Worm (Caenorhabditis elegans) whole organism, late embryonic: Measurements from ENCODE around the gene H34I24.1.
A peak's percentile ranks its signal among the peaks of the same experiment; 100 is the strongest.

Experiments used
- K09A11.1 ChIP-seq: sonication (generic microtip); optimal IDR thresholded peaks from 2 replicates; lab custom pipeline; 2017; ENCODE audit warnings: antibody characterized with exemption, mild to moderate bottlenecking, missing genetic modification characterization, missing compliant biosample characterization; ENCODE audit not compliant: insufficient read depth
- ceh-2 ChIP-seq: sonication (generic microtip); optimal IDR thresholded peaks from 2 replicates; lab custom pipeline; 2016; ENCODE audit warnings: missing genotype, missing genetic modification characterization, missing compliant biosample characterization
- ceh-22 ChIP-seq: sonication (generic microtip); optimal IDR thresholded peaks from 2 replicates; lab custom pipeline; 2017; ENCODE audit warnings: missing biosample characterization, missing genetic modification characterization
- ceh-24 ChIP-seq: sonication (generic microtip); optimal IDR thresholded peaks from 2 replicates; lab custom pipeline; 2016; ENCODE audit warnings: mild to moderate bottlenecking, missing genetic modification characterization, missing compliant biosample characterization
- ceh-31 ChIP-seq: sonication (generic microtip); optimal IDR thresholded peaks from 2 replicates; lab custom pipeline; 2016; ENCODE audit warnings: missing genetic modification characterization, missing compliant biosample characterization
- ceh-45 ChIP-seq: fragments of 200-800 bp; sonication (Bioruptor generic); IDR thresholded peaks from 2 replicates; pipeline ENCODE4 v1.3.6; 2022; ENCODE audit warnings: missing genetic modification reagents, missing genetic modification characterization, missing compliant biosample characterization
- ceh-48 ChIP-seq: sonication (generic microtip); optimal IDR thresholded peaks from 2 replicates; lab custom pipeline; 2016; ENCODE audit warnings: missing genetic modification characterization, inconsistent platforms, missing compliant biosample characterization
- ceh-6 ChIP-seq: fragments of 200-800 bp; sonication (Bioruptor generic); optimal IDR thresholded peaks from 2 replicates; lab custom pipeline; 2018; ENCODE audit warnings: mild to moderate bottlenecking, missing genetic modification characterization, missing compliant biosample characterization
- elt-2 ChIP-seq: sonication (generic microtip); optimal IDR thresholded peaks from 2 replicates; lab custom pipeline; 2016; ENCODE audit warnings: missing genetic modification reagents, missing genetic modification characterization, missing compliant biosample characterization
- fax-1 ChIP-seq: sonication (generic microtip); optimal IDR thresholded peaks from 2 replicates; lab custom pipeline; 2016; ENCODE audit warnings: missing genotype, missing genetic modification characterization, missing compliant biosample characterization
- fkh-6 ChIP-seq: sonication (generic microtip); optimal IDR thresholded peaks from 2 replicates; lab custom pipeline; 2016; ENCODE audit warnings: missing genetic modification characterization, missing compliant biosample characterization
- gmeb-2 ChIP-seq: sonication (generic microtip); optimal IDR thresholded peaks from 2 replicates; lab custom pipeline; 2016; ENCODE audit warnings: missing genetic modification characterization, inconsistent platforms, missing compliant biosample characterization
- hlh-15 ChIP-seq: sonication (generic microtip); optimal IDR thresholded peaks from 2 replicates; lab custom pipeline; 2016; ENCODE audit warnings: missing genetic modification characterization, missing compliant biosample characterization
- hlh-30 ChIP-seq: sonication (generic microtip); optimal IDR thresholded peaks from 2 replicates; lab custom pipeline; 2017; ENCODE audit warnings: antibody characterized with exemption, missing genetic modification characterization, missing compliant biosample characterization; ENCODE audit not compliant: insufficient read depth
- hlh-6 ChIP-seq: sonication (generic microtip); optimal IDR thresholded peaks from 2 replicates; lab custom pipeline; 2016; ENCODE audit warnings: missing genotype, missing genetic modification characterization, missing compliant biosample characterization
- hlh-8 ChIP-seq: sonication (generic microtip); optimal IDR thresholded peaks from 2 replicates; lab custom pipeline; 2016; ENCODE audit warnings: missing genotype, missing genetic modification characterization, missing compliant biosample characterization
- madf-2 ChIP-seq: sonication (generic microtip); optimal IDR thresholded peaks from 2 replicates; lab custom pipeline; 2017; ENCODE audit warnings: missing genetic modification characterization, missing compliant biosample characterization
- nfya-1 ChIP-seq: sonication (generic microtip); optimal IDR thresholded peaks from 2 replicates; lab custom pipeline; 2017; ENCODE audit warnings: missing genetic modification characterization, mild to moderate bottlenecking, missing compliant biosample characterization, antibody characterized with exemption, moderate library complexity
- nhr-232 ChIP-seq: sonication (generic microtip); optimal IDR thresholded peaks from 2 replicates; lab custom pipeline; 2016; ENCODE audit warnings: missing genetic modification characterization, missing compliant biosample characterization
- npax-4 ChIP-seq: sonication (generic microtip); optimal IDR thresholded peaks from 2 replicates; lab custom pipeline; 2016; ENCODE audit warnings: missing genetic modification characterization, missing compliant biosample characterization
- pag-3 ChIP-seq: sonication (generic microtip); optimal IDR thresholded peaks from 2 replicates; lab custom pipeline; 2016; ENCODE audit warnings: missing compliant biosample characterization, missing genetic modification characterization, borderline replicate concordance
- pqm-1 ChIP-seq: sonication (generic microtip); optimal IDR thresholded peaks from 2 replicates; lab custom pipeline; 2016; ENCODE audit warnings: missing genetic modification characterization, missing compliant biosample characterization
- pros-1 ChIP-seq: fragments of 150-350 bp; optimal IDR thresholded peaks from 2 replicates; lab custom pipeline; 2014; ENCODE audit warnings: missing biosample characterization, missing genetic modification reagents, missing genetic modification characterization
- ref-2 ChIP-seq: sonication (generic microtip); optimal IDR thresholded peaks from 2 replicates; lab custom pipeline; 2016; ENCODE audit warnings: missing genetic modification characterization, missing compliant biosample characterization
- sdc-2 ChIP-seq: sonication (generic microtip); optimal IDR thresholded peaks from 2 replicates; lab custom pipeline; 2016; ENCODE audit warnings: missing genotype, missing genetic modification characterization, missing compliant biosample characterization
- tbx-2 ChIP-seq: sonication (generic microtip); optimal IDR thresholded peaks from 2 replicates; lab custom pipeline; 2016; ENCODE audit warnings: missing genetic modification characterization, missing compliant biosample characterization
- tbx-7 ChIP-seq: sonication (generic microtip); optimal IDR thresholded peaks from 2 replicates; lab custom pipeline; 2016; ENCODE audit warnings: missing genotype, missing genetic modification characterization, missing compliant biosample characterization
- unc-3 ChIP-seq, 2 experiments: fragments of 200-800 bp in 1 of 2; sonication (Bioruptor generic) in 1 of 2; sonication (generic microtip) in 1 of 2; conservative IDR thresholded peaks in 1 of 2; optimal IDR thresholded peaks in 1 of 2; 2 replicates each; pipeline versions ENCODE4 v1.3.6 to Lab custom; 2016 to 2022; ENCODE audit warnings: missing compliant biosample characterization in 2 of 2, missing genetic modification characterization in 2 of 2, missing genetic modification reagents in 1 of 2
- unc-42 ChIP-seq: sonication (generic microtip); optimal IDR thresholded peaks from 2 replicates; lab custom pipeline; 2016; ENCODE audit warnings: missing genotype, missing genetic modification characterization, missing compliant biosample characterization
- zip-5 ChIP-seq: sonication (generic microtip); optimal IDR thresholded peaks from 2 replicates; lab custom pipeline; 2016; ENCODE audit warnings: missing genetic modification characterization, missing compliant biosample characterization
- ztf-16 ChIP-seq: sonication (generic microtip); optimal IDR thresholded peaks from 2 replicates; lab custom pipeline; 2017; ENCODE audit warnings: missing genetic modification characterization, missing compliant biosample characterization

H34I24.1 gene

DNA sequence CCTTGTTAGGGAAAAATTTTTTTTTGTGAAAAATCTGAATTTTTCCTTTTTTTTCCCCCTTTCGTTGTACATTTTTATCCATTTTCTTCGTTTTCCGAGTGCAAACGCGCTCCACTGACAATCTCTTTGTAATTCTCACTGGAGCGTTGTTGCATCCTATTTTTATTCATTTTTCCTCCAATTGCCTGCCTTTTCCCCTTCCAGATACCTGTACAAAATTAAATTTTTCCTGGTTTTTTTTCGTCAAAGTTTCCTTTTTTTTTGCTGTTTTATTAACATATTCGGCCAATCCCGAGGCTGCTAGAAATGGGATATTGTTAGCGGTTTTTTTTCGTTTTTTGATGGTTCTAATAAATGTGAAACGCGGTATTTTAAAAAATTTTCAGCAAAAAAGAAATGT lies 35.4 kb upstream of the H34I24.1 start:
- TF ChIP-seq ceh-45 (GFP tag; lab: Robert Waterston, UW), result no peak
- no peak for TF ChIP-seq K09A11.1 (tag; lab: Kevin White, UChicago)
- no peak for TF ChIP-seq hlh-6
- TF ChIP-seq nhr-232 (tag; lab: Kevin White, UChicago), result no peak
- no peak for TF ChIP-seq ceh-24 (tag; lab: Kevin White, UChicago)
- no peak for TF ChIP-seq ceh-6
- TF ChIP-seq ref-2 (tag; lab: Kevin White, UChicago), result no peak
- no peak for TF ChIP-seq ztf-16
- TF ChIP-seq unc-3 (GFP tag; conservative IDR thresholded peaks at IDR 0.05; lab: Robert Waterston, UW), result no peak
- TF ChIP-seq unc-3 (tag; optimal IDR thresholded peaks at IDR 0.05; lab: Kevin White, UChicago), result no peak
- no peak for TF ChIP-seq ceh-48
- TF ChIP-seq madf-2 (tag; lab: Kevin White, UChicago), result no peak
- TF ChIP-seq ceh-2 (tag; lab: Kevin White, UChicago), result no peak

DNA sequence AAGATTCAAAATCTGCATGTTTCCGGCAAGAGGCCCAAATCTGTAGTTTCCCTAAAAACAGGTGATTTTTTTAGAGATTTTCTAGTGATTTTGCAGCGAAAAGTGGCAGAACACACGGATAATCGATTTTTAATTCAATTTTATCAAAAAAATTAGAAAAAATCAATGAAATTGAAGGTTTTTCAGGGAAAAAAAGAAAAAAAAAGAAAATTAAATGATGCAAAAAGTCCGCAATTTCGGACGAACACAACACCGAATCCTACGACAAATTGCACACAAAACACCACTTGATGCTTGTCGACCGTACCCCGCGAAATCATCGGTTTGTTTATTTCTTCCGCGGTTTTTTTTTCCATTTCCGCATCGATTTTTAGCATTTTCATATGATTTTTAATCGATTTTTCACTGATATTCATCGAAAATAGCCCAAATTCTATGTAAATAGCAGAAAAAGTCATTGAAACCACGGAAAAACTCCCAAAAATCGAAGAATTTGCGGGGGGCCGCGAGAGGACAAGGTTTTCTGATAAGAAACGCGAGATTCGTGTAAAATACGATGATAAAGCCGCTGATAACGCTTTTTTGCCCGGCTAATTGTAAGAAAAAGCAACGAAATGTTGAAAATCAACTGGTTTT lies 31.8 kb upstream of the H34I24.1 start, which contains the start of gene tufm-1:
tufm-1 (minus strand) TSS at position 51 of the 636 bp plus-strand sequence.
- TF ChIP-seq unc-42 (tag; lab: Kevin White, UChicago), result peak; percentile 80
- TF ChIP-seq nfya-1 (tag; lab: Kevin White, UChicago), result peak; percentile 61
- no peak for TF ChIP-seq ceh-6
- peak; percentile 19 for TF ChIP-seq ceh-31 (tag; lab: Kevin White, UChicago)
- TF ChIP-seq elt-2 (tag; lab: Kevin White, UChicago), result peak; percentile 61
- TF ChIP-seq hlh-15 (tag; lab: Kevin White, UChicago), result no peak

DNA sequence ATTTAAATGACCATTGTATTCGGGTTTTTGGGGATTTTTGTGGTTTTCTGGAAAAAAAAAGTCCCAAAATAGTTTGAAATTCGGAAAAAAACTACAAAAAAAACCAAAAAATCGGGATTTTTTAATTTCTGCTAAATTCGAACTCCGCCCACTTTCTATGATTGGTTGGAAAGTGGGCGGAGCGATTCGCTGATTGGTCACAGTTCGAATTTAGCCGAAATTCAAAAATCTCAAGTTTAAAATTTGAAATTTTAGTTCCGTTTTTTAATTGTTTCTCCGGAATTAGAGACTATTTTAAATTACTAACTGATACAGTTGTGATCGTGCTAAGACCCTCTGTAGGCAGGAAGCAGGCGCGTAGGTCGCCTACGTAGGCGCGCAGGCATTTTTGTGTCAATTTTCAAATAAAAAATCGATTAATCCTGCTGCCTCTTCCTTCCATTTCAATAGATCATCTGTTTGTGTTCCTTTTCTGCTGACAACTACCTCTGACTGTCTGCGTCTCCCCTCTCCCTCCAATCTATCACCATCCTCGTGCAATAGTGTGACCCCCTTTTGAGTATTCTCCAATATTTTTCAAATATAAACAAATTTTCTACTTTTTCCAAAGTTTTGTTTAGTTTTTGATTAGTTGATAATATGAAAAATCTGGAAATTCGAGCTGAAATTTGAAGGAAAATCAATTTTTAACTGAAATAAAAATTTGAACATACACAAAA lies 30.5 kb upstream of the H34I24.1 start:
- TF ChIP-seq nfya-1 (tag; lab: Kevin White, UChicago), result peak; percentile 89
- TF ChIP-seq ceh-48, result peak; percentile 8
- TF ChIP-seq fax-1 (tag; lab: Kevin White, UChicago), result no peak
- TF ChIP-seq ceh-22 (tag; lab: Kevin White, UChicago), result no peak
- no peak for TF ChIP-seq pros-1 (tag; lab: Kevin White, UChicago)

DNA sequence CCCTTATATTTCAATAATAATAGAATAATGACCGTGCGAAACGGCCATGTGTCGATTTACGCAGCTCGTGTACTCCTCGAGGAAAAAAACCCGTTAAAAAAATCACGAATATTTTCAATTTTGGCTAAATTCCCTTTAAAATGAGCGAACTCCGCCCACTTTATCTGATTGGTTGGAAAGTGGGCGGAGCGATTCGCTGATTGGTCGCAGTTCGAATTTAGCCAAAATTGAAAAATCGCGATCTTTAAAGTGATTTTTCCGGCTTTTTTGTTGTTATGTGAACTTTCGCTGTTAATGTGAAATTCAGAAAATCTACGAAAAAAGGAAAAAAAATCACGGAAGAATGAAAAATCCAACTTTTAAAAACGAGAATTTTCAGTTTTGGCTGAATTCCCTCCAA lies 29.0 kb upstream of the H34I24.1 start:
- no peak for TF ChIP-seq nhr-232 (tag; lab: Kevin White, UChicago)
- TF ChIP-seq ceh-45 (GFP tag; lab: Robert Waterston, UW), result no peak
- TF ChIP-seq npax-4, result no peak
- TF ChIP-seq nfya-1 (tag; lab: Kevin White, UChicago), result peak; percentile 71

DNA sequence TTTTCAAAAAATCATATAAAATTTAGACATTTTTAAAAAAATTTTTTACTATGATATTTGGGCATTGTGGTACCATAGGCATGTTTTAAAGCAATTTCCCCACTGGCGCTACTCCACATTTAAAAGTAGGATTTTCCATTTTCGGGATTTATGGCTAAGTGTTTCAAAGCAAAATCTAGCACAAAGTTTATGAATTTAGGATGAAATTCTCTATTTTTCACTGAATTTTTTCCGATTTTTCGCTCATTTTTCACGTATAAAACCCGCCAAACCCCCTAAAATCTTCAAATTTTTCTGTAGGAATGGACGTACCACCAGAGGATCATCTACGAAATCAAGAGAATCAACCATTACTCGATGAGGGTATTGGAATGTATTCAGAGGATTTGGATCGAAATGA lies 27.9 kb upstream of the H34I24.1 start, which contains the start of gene pipp-4P:
pipp-4P (plus strand) TSS at position 301 of the 400 bp plus-strand sequence.
- TF ChIP-seq tbx-2 (tag; lab: Kevin White, UChicago) (no peak), pqm-1 (tag; lab: Kevin White, UChicago) (no peak), nhr-232 (tag; lab: Kevin White, UChicago) (no peak), ceh-31 (tag; lab: Kevin White, UChicago) (no peak), fkh-6 (tag; lab: Kevin White, UChicago) (no peak), hlh-30 (tag; lab: Kevin White, UChicago) (no peak)

DNA sequence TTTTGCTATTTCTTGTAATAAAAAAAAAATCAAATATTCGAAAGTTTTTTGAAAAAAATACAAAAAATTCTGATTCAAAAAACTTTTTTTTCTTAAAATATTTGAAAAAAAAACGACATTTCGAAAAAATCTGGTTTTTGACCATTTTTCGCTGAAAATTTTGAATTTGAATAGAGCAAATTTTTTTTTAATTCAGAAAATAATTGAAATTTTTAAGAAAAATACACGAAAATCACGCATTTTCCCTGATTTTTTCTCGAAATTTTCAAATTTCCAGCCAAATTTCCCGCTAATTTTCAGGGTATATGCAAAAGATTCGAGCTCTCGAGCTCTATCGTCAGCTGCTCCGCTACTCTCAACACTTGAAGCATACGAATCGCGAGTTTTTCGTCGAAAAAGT lies 20.1 kb upstream of the H34I24.1 start, which contains the start of gene Y71H2AM.1:
Y71H2AM.1 (plus strand) TSS at position 301 of the 400 bp plus-strand sequence.
- no peak for TF ChIP-seq tbx-7 (tag; lab: Kevin White, UChicago)
- TF ChIP-seq ceh-48, result no peak
- no peak for TF ChIP-seq ztf-16
- TF ChIP-seq hlh-30 (tag; lab: Kevin White, UChicago), result no peak
- TF ChIP-seq fax-1 (tag; lab: Kevin White, UChicago), result no peak
- no peak for TF ChIP-seq zip-5 (tag; lab: Kevin White, UChicago)
- TF ChIP-seq unc-3 (GFP tag; conservative IDR thresholded peaks at IDR 0.05; lab: Robert Waterston, UW), result no peak
- TF ChIP-seq unc-3 (tag; optimal IDR thresholded peaks at IDR 0.05; lab: Kevin White, UChicago), result no peak
- no peak for TF ChIP-seq pag-3 (tag; lab: Kevin White, UChicago)
- no peak for TF ChIP-seq nhr-232 (tag; lab: Kevin White, UChicago)
- TF ChIP-seq gmeb-2 (tag; lab: Kevin White, UChicago), result no peak
- no peak for TF ChIP-seq sdc-2
- TF ChIP-seq hlh-8 (tag; lab: Kevin White, UChicago), result no peak
